Worm (Caenorhabditis elegans) whole organism, L3 larva: ENCODE data around the gene hrg-5.

Experiments
- ZK546.5 ChIP-seq: sonication (generic microtip); optimal IDR thresholded peaks from 2 replicates; lab custom pipeline; 2017; ENCODE audit warnings: missing biosample characterization, missing genetic modification characterization
- elt-2 ChIP-seq: sonication (generic microtip); optimal IDR thresholded peaks from 2 replicates; lab custom pipeline; 2016; ENCODE audit warnings: missing genetic modification reagents, mild to moderate bottlenecking, missing genetic modification characterization, missing compliant biosample characterization
- lin-15B ChIP-seq: fragments of 150-350 bp; optimal IDR thresholded peaks from 2 replicates; lab custom pipeline; 2014; ENCODE audit warnings: missing biosample characterization, missing genetic modification characterization
- lsy-12 ChIP-seq: sonication (generic microtip); optimal IDR thresholded peaks from 2 replicates; lab custom pipeline; 2016; ENCODE audit warnings: mild to moderate bottlenecking, missing genetic modification characterization, missing compliant biosample characterization
- pha-4 ChIP-seq: fragments of 150-350 bp; optimal IDR thresholded peaks from 2 replicates; lab custom pipeline; 2014; ENCODE audit warnings: missing biosample characterization, missing genetic modification reagents, missing genetic modification characterization

DNA sequence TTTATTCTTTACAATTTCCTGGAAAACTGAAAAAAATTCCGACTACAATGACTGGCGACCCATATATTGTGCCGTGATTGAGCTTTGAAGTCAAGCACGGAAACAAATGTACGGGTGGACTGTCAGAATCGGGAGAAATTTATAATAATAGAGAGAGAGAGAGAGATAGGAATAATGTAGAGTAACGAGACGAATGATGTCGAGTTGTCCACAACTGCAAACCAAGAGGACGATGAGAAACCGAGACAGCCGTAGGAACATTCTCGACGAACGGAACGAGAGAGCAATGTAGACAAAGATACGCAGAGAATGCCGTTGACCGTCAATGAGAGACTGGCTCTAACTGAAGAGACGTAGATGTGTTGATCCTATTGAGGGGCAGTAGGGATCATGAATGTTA is 1.7 kb downstream of the hrg-5 start:
- TF ChIP-seq pha-4 (tag; lab: Kevin White, UChicago) (peak; percentile 96), ZK546.5 (no peak), lin-15B (tag; lab: Kevin White, UChicago) (peak; percentile 64), lsy-12 (tag; lab: Kevin White, UChicago) (peak; percentile 58), elt-2 (peak; percentile 72)
